Worm (Caenorhabditis elegans) whole organism, young adult: ENCODE results near the gene twk-10.

Source experiments
- B0019.2 ChIP-seq: fragments of 200-800 bp; sonication (Bioruptor generic); conservative IDR thresholded peaks from 2 replicates; pipeline ENCODE4 v1.3.6; 2022; ENCODE audit warnings: missing genetic modification reagents, missing genetic modification characterization, missing compliant biosample characterization
- F39B2.1 ChIP-seq: fragments of 200-800 bp; sonication (Bioruptor generic); IDR thresholded peaks from 2 replicates; pipeline ENCODE4 v1.3.6; 2022; ENCODE audit warnings: missing genetic modification reagents, missing genetic modification characterization, missing compliant biosample characterization
- K11D2.4 ChIP-seq: fragments of 200-800 bp; sonication (Bioruptor generic); IDR thresholded peaks from 2 replicates; pipeline ENCODE4 v1.3.6; 2022; ENCODE audit warnings: missing genetic modification reagents, missing genetic modification characterization, missing compliant biosample characterization
- Y79H2A.3 ChIP-seq: fragments of 200-800 bp; sonication (Bioruptor generic); conservative IDR thresholded peaks from 2 replicates; pipeline ENCODE4 v1.3.6; 2022; ENCODE audit warnings: missing genetic modification reagents, missing genetic modification characterization, missing compliant biosample characterization
- ama-1 ChIP-seq, 3 experiments: fragments of 150-350 bp in 1 of 3; sonication (generic microtip) in 2 of 3; optimal IDR thresholded peaks; 2 replicates each; lab custom pipeline; 2014 to 2018; ENCODE audit warnings: missing biosample characterization in 2 of 3, missing genetic modification characterization in 2 of 3, missing genetic modification reagents in 2 of 3
- aptf-2 ChIP-seq: fragments of 200-800 bp; sonication (Bioruptor generic); conservative IDR thresholded peaks from 2 replicates; pipeline ENCODE4 v1.3.6; 2022; ENCODE audit warnings: missing genetic modification reagents, missing genetic modification characterization, missing compliant biosample characterization
- aptf-3 ChIP-seq: fragments of 200-800 bp; sonication (Bioruptor generic); IDR thresholded peaks from 2 replicates; pipeline ENCODE4 v1.3.6; 2022; ENCODE audit warnings: missing genetic modification characterization, missing compliant biosample characterization
- die-1 ChIP-seq: sonication (generic microtip); optimal IDR thresholded peaks from 2 replicates; lab custom pipeline; 2016; ENCODE audit warnings: missing genotype, mild to moderate bottlenecking, missing genetic modification characterization, missing compliant biosample characterization
- hsf-1 ChIP-seq: fragments of 200-800 bp; sonication (Bioruptor generic); IDR thresholded peaks from 2 replicates; pipeline ENCODE4 v1.3.6; 2022; ENCODE audit warnings: missing genetic modification reagents, missing genetic modification characterization, missing compliant biosample characterization
- nhr-90 ChIP-seq: sonication (generic microtip); optimal IDR thresholded peaks from 2 replicates; lab custom pipeline; 2016; ENCODE audit warnings: missing genotype, mild to moderate bottlenecking, missing genetic modification characterization, missing compliant biosample characterization
- rec-8 ChIP-seq, 2 experiments: sonication (generic microtip); optimal IDR thresholded peaks; 2 replicates each; lab custom pipeline; 2016; ENCODE audit warnings: mild to moderate bottlenecking in 2 of 2, missing genetic modification characterization in 2 of 2, missing genetic modification reagents in 2 of 2, missing genotype in 2 of 2, missing biosample characterization in 1 of 2, missing compliant biosample characterization in 1 of 2, moderate library complexity in 1 of 2
- snpc-4 ChIP-seq, 5 experiments: fragments of 150-350 bp in 1 of 5; sonication (generic microtip) in 4 of 5; optimal IDR thresholded peaks; 2 replicates each; lab custom pipeline; 2014 to 2018; ENCODE audit warnings: missing genetic modification characterization in 5 of 5, missing biosample characterization in 3 of 5, antibody characterized with exemption in 2 of 5, mild to moderate bottlenecking in 2 of 5, missing compliant biosample characterization in 2 of 5, missing genotype in 2 of 5, moderate library complexity in 2 of 5, missing genetic modification reagents in 1 of 5

ce11 chrV:6559585-6559984, 7.4 kb downstream of the twk-10 start:
- TF ChIP-seq Y79H2A.3 (GFP tag; lab: Robert Waterston, UW) (no peak), aptf-3 (GFP tag; lab: Robert Waterston, UW) (no peak; the same call in 1 of the 2 replicates), aptf-2 (GFP tag; lab: Robert Waterston, UW) (no peak), die-1 (tag; lab: Kevin White, UChicago) (peak; percentile 89), ama-1 (optimal IDR thresholded peaks at IDR 0.05; lab: Kevin White, UChicago) (no peak), ama-1 (GFP tag; optimal IDR thresholded peaks at IDR 0.05; lab: Kevin White, UChicago) (peak; percentile 56 to 87), F39B2.1 (GFP tag; lab: Robert Waterston, UW) (no peak), hsf-1 (GFP tag; lab: Robert Waterston, UW) (0 out of 2 replicates have a peak, but pooled peaks have one; percentile 24), rec-8 (tag; optimal IDR thresholded peaks at IDR 0.05; lab: Kevin White, UChicago) (peak; percentile 69 to 81), nhr-90 (tag; lab: Kevin White, UChicago) (peak; percentile 89), K11D2.4 (GFP tag; lab: Robert Waterston, UW) (no peak), snpc-4 (GFP tag; optimal IDR thresholded peaks at IDR 0.05; lab: Kevin White, UChicago) (no peak), snpc-4 (tag; optimal IDR thresholded peaks at IDR 0.05; lab: Kevin White, UChicago) (no peak), B0019.2 (peak; percentile 25; the same call in 1 of the 2 replicates)
